Worm (Caenorhabditis elegans) whole organism, L3 larva: ENCODE data around the gene cpt-1.

ENCODE experiments used
- R02D3.7 ChIP-seq: fragments of 150-350 bp; optimal IDR thresholded peaks from 2 replicates; lab custom pipeline; 2014; ENCODE audit warnings: missing biosample characterization, missing genetic modification characterization
- lin-39 ChIP-seq: fragments of 150-350 bp; optimal IDR thresholded peaks from 2 replicates; lab custom pipeline; 2018; ENCODE audit warnings: missing biosample characterization, missing genetic modification reagents, missing genetic modification characterization
- nfya-1 ChIP-seq: sonication (generic microtip); optimal IDR thresholded peaks from 2 replicates; lab custom pipeline; 2017; ENCODE audit warnings: missing genetic modification characterization, mild to moderate bottlenecking, missing compliant biosample characterization, antibody characterized with exemption, moderate library complexity; ENCODE audit not compliant: insufficient read depth
- pqm-1 ChIP-seq: fragments of 150-350 bp; optimal IDR thresholded peaks from 2 replicates; lab custom pipeline; 2017; ENCODE audit warnings: missing biosample characterization, missing genetic modification characterization, inconsistent platforms
- snpc-4 ChIP-seq: fragments of 150-350 bp; optimal IDR thresholded peaks from 2 replicates; lab custom pipeline; 2014; ENCODE audit warnings: missing biosample characterization, missing genetic modification characterization
- tbx-2 ChIP-seq: sonication (generic microtip); optimal IDR thresholded peaks from 2 replicates; lab custom pipeline; 2016; ENCODE audit warnings: mild to moderate bottlenecking, missing genetic modification characterization, missing compliant biosample characterization
- unc-62 ChIP-seq: fragments of 150-350 bp; sonication (generic microtip); optimal IDR thresholded peaks from 4 replicates; lab custom pipeline; 2014; ENCODE audit warnings: missing biosample characterization, missing genetic modification reagents, missing genetic modification characterization

- no peak for TF ChIP-seq unc-62 (GFP tag; lab: Kevin White, UChicago)
- no peak for TF ChIP-seq lin-39 (tag; lab: Kevin White, UChicago)
- TF ChIP-seq R02D3.7 (tag; lab: Kevin White, UChicago): no peak
- TF ChIP-seq tbx-2 (tag; lab: Kevin White, UChicago): no peak
- no peak for TF ChIP-seq nfya-1 (tag; lab: Kevin White, UChicago)
- no peak for TF ChIP-seq snpc-4 (tag; lab: Kevin White, UChicago)
- no peak for TF ChIP-seq pqm-1 (tag; lab: Kevin White, UChicago)
Measured at ce11 chrII:12796040-12796502, at the start of gene cpt-1.
